Worm (Caenorhabditis elegans) whole organism, L1 larva: ENCODE data around the gene srlf-32.

Source experiments
- C04F5.9 ChIP-seq: sonication (generic microtip); optimal IDR thresholded peaks from 2 replicates; lab custom pipeline; 2016; ENCODE audit warnings: missing genetic modification characterization, missing compliant biosample characterization
- F16B12.6 ChIP-seq: fragments of 150-350 bp; optimal IDR thresholded peaks from 2 replicates; lab custom pipeline; 2014; ENCODE audit warnings: missing biosample characterization, missing genetic modification characterization
- aly-2 ChIP-seq: fragments of 150-350 bp; optimal IDR thresholded peaks from 2 replicates; lab custom pipeline; 2014; ENCODE audit warnings: missing biosample characterization, missing genetic modification characterization
- blmp-1 ChIP-seq: fragments of 150-350 bp; optimal IDR thresholded peaks from 2 replicates; lab custom pipeline; 2014; ENCODE audit warnings: missing biosample characterization, missing genetic modification characterization
- ceh-63 ChIP-seq: fragments of 200-800 bp; sonication (Bioruptor generic); optimal IDR thresholded peaks from 2 replicates; lab custom pipeline; 2018; ENCODE audit warnings: mild to moderate bottlenecking, missing genetic modification characterization, missing compliant biosample characterization
- ceh-8 ChIP-seq: fragments of 200-800 bp; sonication (Bioruptor generic); optimal IDR thresholded peaks from 2 replicates; lab custom pipeline; 2018; ENCODE audit warnings: mild to moderate bottlenecking, missing genetic modification characterization, moderate library complexity, missing compliant biosample characterization
- ceh-82 ChIP-seq, 3 experiments: fragments of 150-350 bp in 1 of 3; sonication (generic microtip) in 2 of 3; optimal IDR thresholded peaks; 2 replicates each; lab custom pipeline; 2014 to 2017; ENCODE audit warnings: missing biosample characterization in 3 of 3, missing genetic modification characterization in 3 of 3
- ceh-90 ChIP-seq: sonication (generic microtip); optimal IDR thresholded peaks from 2 replicates; lab custom pipeline; 2016; ENCODE audit warnings: missing genetic modification characterization, missing compliant biosample characterization
- ces-1 ChIP-seq: fragments of 150-350 bp; optimal IDR thresholded peaks from 2 replicates; lab custom pipeline; 2014; ENCODE audit warnings: missing biosample characterization, missing genetic modification reagents, missing genetic modification characterization
- dpl-1 ChIP-seq, 3 experiments: fragments of 150-350 bp in 2 of 3; sonication (generic microtip) in 1 of 3; optimal IDR thresholded peaks; 2 replicates each; lab custom pipeline; 2014 to 2017; ENCODE audit warnings: missing biosample characterization in 3 of 3, missing genetic modification characterization in 3 of 3, missing genetic modification reagents in 3 of 3
- egl-13 ChIP-seq: sonication (generic microtip); optimal IDR thresholded peaks from 2 replicates; lab custom pipeline; 2016; ENCODE audit warnings: missing genotype, missing genetic modification reagents, missing genetic modification characterization, missing compliant biosample characterization
- elt-2 ChIP-seq: sonication (generic microtip); optimal IDR thresholded peaks from 2 replicates; lab custom pipeline; 2016; ENCODE audit warnings: missing genetic modification characterization, mild to moderate bottlenecking, inconsistent platforms, missing compliant biosample characterization, missing genetic modification reagents
- elt-3 ChIP-seq, 6 experiments: fragments of 150-350 bp in 1 of 6; sonication (generic microtip); optimal IDR thresholded peaks; 2 replicates each; lab custom pipeline; 2017 to 2018; ENCODE audit warnings: missing biosample characterization in 6 of 6, missing genetic modification characterization in 6 of 6, inconsistent platforms in 1 of 6
- fkh-10 ChIP-seq: sonication (generic microtip); optimal IDR thresholded peaks from 2 replicates; lab custom pipeline; 2017; ENCODE audit warnings: missing biosample characterization, missing genetic modification reagents, missing genetic modification characterization
- fkh-8 ChIP-seq: sonication (generic microtip); optimal IDR thresholded peaks from 2 replicates; lab custom pipeline; 2016; ENCODE audit warnings: mild to moderate bottlenecking, missing genetic modification characterization, missing compliant biosample characterization
- grh-1 ChIP-seq: fragments of 200-800 bp; sonication (Bioruptor generic); IDR thresholded peaks from 2 replicates; pipeline ENCODE4 v1.3.6; 2022; ENCODE audit warnings: missing genetic modification reagents, missing genetic modification characterization, missing compliant biosample characterization
- hlh-4 ChIP-seq: sonication (generic microtip); optimal IDR thresholded peaks from 2 replicates; lab custom pipeline; 2016; ENCODE audit warnings: mild to moderate bottlenecking, missing genetic modification characterization, missing compliant biosample characterization
- hpl-2 ChIP-seq: fragments of 150-350 bp; optimal IDR thresholded peaks from 2 replicates; lab custom pipeline; 2014; ENCODE audit warnings: missing biosample characterization, missing genetic modification reagents, missing genetic modification characterization
- isw-1 ChIP-seq: fragments of 200-800 bp; sonication (Bioruptor generic); IDR thresholded peaks from 2 replicates; pipeline ENCODE4 v1.3.6; 2022; ENCODE audit warnings: missing genetic modification characterization, missing compliant biosample characterization
- jun-1 ChIP-seq: fragments of 150-350 bp; optimal IDR thresholded peaks from 2 replicates; lab custom pipeline; 2014; ENCODE audit warnings: missing biosample characterization, missing genetic modification reagents, missing genetic modification characterization
- lin-13 ChIP-seq: fragments of 150-350 bp; optimal IDR thresholded peaks from 2 replicates; lab custom pipeline; 2014; ENCODE audit warnings: missing biosample characterization, missing genetic modification reagents, missing genetic modification characterization
- lin-14 ChIP-seq: fragments of 200-800 bp; sonication (Bioruptor generic); optimal IDR thresholded peaks from 2 replicates; lab custom pipeline; 2018; ENCODE audit warnings: mild to moderate bottlenecking, missing genetic modification characterization, moderate library complexity, missing compliant biosample characterization
- lin-15B ChIP-seq: fragments of 150-350 bp; sonication (generic microtip); optimal IDR thresholded peaks from 3 replicates; lab custom pipeline; 2014; ENCODE audit warnings: missing biosample characterization, missing genetic modification characterization
- lin-35 ChIP-seq, 2 experiments: fragments of 150-350 bp; optimal IDR thresholded peaks; 2 replicates each; lab custom pipeline; 2014; ENCODE audit warnings: missing biosample characterization in 2 of 2, missing genetic modification characterization in 2 of 2, missing genetic modification reagents in 2 of 2
- lin-39 ChIP-seq: fragments of 150-350 bp; optimal IDR thresholded peaks from 2 replicates; lab custom pipeline; 2014; ENCODE audit warnings: missing biosample characterization, missing genetic modification reagents, missing genetic modification characterization
- lir-3 ChIP-seq: sonication (generic microtip); optimal IDR thresholded peaks from 2 replicates; lab custom pipeline; 2016; ENCODE audit warnings: mild to moderate bottlenecking, missing genetic modification characterization, moderate library complexity, missing compliant biosample characterization; ENCODE audit not compliant: poor library complexity
- mef-2 ChIP-seq: fragments of 150-350 bp; optimal IDR thresholded peaks from 2 replicates; lab custom pipeline; 2014; ENCODE audit warnings: missing biosample characterization, missing genetic modification characterization
- nhr-11 ChIP-seq: fragments of 150-350 bp; optimal IDR thresholded peaks from 2 replicates; lab custom pipeline; 2014; ENCODE audit warnings: missing biosample characterization, missing genetic modification characterization
- nhr-12 ChIP-seq: sonication (generic microtip); optimal IDR thresholded peaks from 2 replicates; lab custom pipeline; 2017; ENCODE audit warnings: missing biosample characterization, missing genetic modification characterization
- nhr-19 ChIP-seq: fragments of 200-800 bp; sonication (Bioruptor generic); conservative IDR thresholded peaks from 2 replicates; pipeline ENCODE4 v1.3.6; 2022; ENCODE audit warnings: missing genetic modification characterization, missing compliant biosample characterization
- nhr-28 ChIP-seq: fragments of 150-350 bp; optimal IDR thresholded peaks from 2 replicates; lab custom pipeline; 2014; ENCODE audit warnings: missing biosample characterization, missing genetic modification characterization
- nhr-47 ChIP-seq: sonication (generic microtip); optimal IDR thresholded peaks from 2 replicates; lab custom pipeline; 2016; ENCODE audit warnings: mild to moderate bottlenecking, missing genetic modification characterization, moderate library complexity, missing compliant biosample characterization
- nhr-84 ChIP-seq: sonication (generic microtip); optimal IDR thresholded peaks from 2 replicates; lab custom pipeline; 2017; ENCODE audit warnings: missing biosample characterization, missing genetic modification characterization
- nhr-85 ChIP-seq: sonication (generic microtip); peaks from one replicate; lab custom pipeline; 2016; ENCODE audit warnings: missing genetic modification characterization, inconsistent platforms, missing compliant biosample characterization
- nhr-90 ChIP-seq: sonication (generic microtip); optimal IDR thresholded peaks from 2 replicates; lab custom pipeline; 2016; ENCODE audit warnings: mild to moderate bottlenecking, missing genetic modification characterization, missing compliant biosample characterization; ENCODE audit not compliant: poor library complexity
- pag-3 ChIP-seq: sonication (generic microtip); optimal IDR thresholded peaks from 2 replicates; lab custom pipeline; 2017; ENCODE audit warnings: missing genetic modification characterization, mild to moderate bottlenecking, missing compliant biosample characterization, antibody characterized with exemption, borderline replicate concordance; ENCODE audit not compliant: insufficient read depth
- skn-1 ChIP-seq: fragments of 150-350 bp; optimal IDR thresholded peaks from 2 replicates; lab custom pipeline; 2014; ENCODE audit warnings: missing biosample characterization, missing genetic modification characterization
- snu-23 ChIP-seq: sonication (generic microtip); optimal IDR thresholded peaks from 2 replicates; lab custom pipeline; 2016; ENCODE audit warnings: missing genetic modification characterization, missing compliant biosample characterization
- swsn-7 ChIP-seq: sonication (generic microtip); optimal IDR thresholded peaks from 2 replicates; lab custom pipeline; 2016; ENCODE audit warnings: missing genetic modification characterization, missing compliant biosample characterization
- tbx-2 ChIP-seq: sonication (generic microtip); optimal IDR thresholded peaks from 2 replicates; lab custom pipeline; 2016; ENCODE audit warnings: missing genetic modification characterization, missing compliant biosample characterization
- tlp-1 ChIP-seq: fragments of 150-350 bp; optimal IDR thresholded peaks from 2 replicates; lab custom pipeline; 2014; ENCODE audit warnings: missing biosample characterization, missing genetic modification characterization
- unc-130 ChIP-seq: fragments of 150-350 bp; optimal IDR thresholded peaks from 2 replicates; lab custom pipeline; 2017; ENCODE audit warnings: missing biosample characterization, missing genetic modification characterization, inconsistent platforms
- unc-62 ChIP-seq: fragments of 150-350 bp; optimal IDR thresholded peaks from 2 replicates; lab custom pipeline; 2014; ENCODE audit warnings: missing biosample characterization, missing genetic modification reagents, missing genetic modification characterization
- unc-86 ChIP-seq: sonication (generic microtip); optimal IDR thresholded peaks from 2 replicates; lab custom pipeline; 2016; ENCODE audit warnings: missing genetic modification characterization, missing compliant biosample characterization
- zag-1 ChIP-seq: fragments of 150-350 bp; optimal IDR thresholded peaks from 2 replicates; lab custom pipeline; 2014; ENCODE audit warnings: missing biosample characterization, missing genetic modification characterization
- zip-4 ChIP-seq: fragments of 200-800 bp; sonication (Bioruptor generic); optimal IDR thresholded peaks from 2 replicates; lab custom pipeline; 2018; ENCODE audit warnings: mild to moderate bottlenecking, missing genetic modification characterization, moderate library complexity, missing compliant biosample characterization

srlf-32 gene

DNA sequence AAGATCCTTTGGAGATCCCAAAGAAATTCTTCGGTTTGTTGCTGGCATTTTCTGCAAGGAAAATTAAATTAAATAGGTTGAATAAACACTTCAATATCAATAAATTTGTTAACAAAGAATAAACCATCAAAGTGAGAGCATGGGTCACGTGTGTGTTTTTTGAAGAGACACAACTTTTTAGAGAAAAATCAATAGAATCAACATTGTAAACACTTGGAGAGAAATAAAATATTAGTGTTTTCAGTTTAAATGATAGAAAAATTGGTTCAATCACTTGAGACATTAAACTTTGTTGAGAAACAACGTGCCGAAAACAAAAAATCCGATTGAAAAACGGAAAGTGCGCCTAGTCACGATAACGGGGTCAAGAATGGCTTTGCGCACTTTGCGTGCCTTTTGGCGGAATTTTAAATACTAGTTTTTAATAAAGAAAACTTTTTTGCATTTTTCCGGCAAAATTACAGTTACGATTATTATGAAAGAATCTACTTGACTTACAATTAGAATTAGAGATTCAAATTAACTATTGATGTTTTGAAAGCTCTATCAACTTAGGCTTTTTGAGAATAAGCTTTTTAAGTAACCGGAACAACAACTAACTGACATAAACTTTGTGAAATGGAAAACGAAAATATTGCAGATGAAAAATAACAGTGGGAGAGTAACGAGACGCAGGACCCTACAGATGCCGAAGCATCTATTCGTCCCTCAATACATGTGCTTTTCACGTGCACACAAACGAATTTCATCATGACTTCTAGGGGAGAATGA lies 35.8 kb downstream of the srlf-32 start, which contains the start of gene ZK829.7 (continued):
- TF ChIP-seq nhr-47 (tag; lab: Kevin White, UChicago) (peak; percentile 90), dpl-1 (GFP tag; optimal IDR thresholded peaks at IDR 0.05; lab: Kevin White, UChicago) (peak; percentile 93 to 96 (median 94)), blmp-1 (tag; lab: Kevin White, UChicago) (peak; percentile 70), hpl-2 (GFP tag; lab: Kevin White, UChicago) (no peak), ceh-82 (tag; optimal IDR thresholded peaks at IDR 0.05; lab: Kevin White, UChicago) (peak; percentile 65 to 75 (median 70)), nhr-11 (tag; lab: Kevin White, UChicago) (peak; percentile 51), egl-13 (tag; lab: Kevin White, UChicago) (peak; percentile 47), C04F5.9 (tag; lab: Kevin White, UChicago) (peak; percentile 56), F16B12.6 (tag; lab: Kevin White, UChicago) (peak; percentile 12), snu-23 (peak; percentile 80), swsn-7 (tag; lab: Kevin White, UChicago) (peak; percentile 81), aly-2 (tag; lab: Kevin White, UChicago) (no peak), lin-35 (GFP tag; optimal IDR thresholded peaks at IDR 0.05; lab: Kevin White, UChicago) (peak; percentile 92 to 96), zip-4 (peak; percentile 45), ceh-90 (tag; lab: Kevin White, UChicago) (peak; percentile 18), ceh-63 (GFP tag; lab: Kevin White, UChicago) (no peak), pag-3 (no peak), skn-1 (peak; percentile 17), ces-1 (GFP tag; lab: Kevin White, UChicago) (no peak), lin-13 (GFP tag; lab: Kevin White, UChicago) (peak; percentile 62), fkh-10 (GFP tag; lab: Kevin White, UChicago) (peak; percentile 43), hlh-4 (tag; lab: Kevin White, UChicago) (no peak), mef-2 (no peak), unc-130 (tag; lab: Kevin White, UChicago) (peak; percentile 68), nhr-85 (tag; lab: Kevin White, UChicago) (peak; percentile 95), lir-3 (tag; lab: Kevin White, UChicago) (peak; percentile 24), nhr-28 (tag; lab: Kevin White, UChicago) (no peak), fkh-8 (tag; lab: Kevin White, UChicago) (peak; percentile 67), tlp-1 (tag; lab: Kevin White, UChicago) (no peak), lin-39 (tag; lab: Kevin White, UChicago) (peak; percentile 66), nhr-19 (GFP tag; lab: Robert Waterston, UW) (peak; percentile 83), jun-1 (tag; lab: Kevin White, UChicago) (peak; percentile 61), grh-1 (GFP tag; lab: Robert Waterston, UW) (peak; percentile 83), zag-1 (tag; lab: Kevin White, UChicago) (no peak), lin-14 (GFP tag; lab: Kevin White, UChicago) (peak; percentile 81), ceh-8 (GFP tag; lab: Kevin White, UChicago) (peak; percentile 43), isw-1 (peak; percentile 79), unc-86 (tag; lab: Kevin White, UChicago) (peak; percentile 75), lin-15B (tag; lab: Kevin White, UChicago) (peak; percentile 36), nhr-84 (tag; lab: Kevin White, UChicago) (no peak), nhr-12 (tag; lab: Kevin White, UChicago) (no peak), nhr-90 (tag; lab: Kevin White, UChicago) (peak; percentile 88), elt-2 (tag; lab: Kevin White, UChicago) (peak; percentile 76), unc-62 (GFP tag; lab: Kevin White, UChicago) (no peak), elt-3 (tag; optimal IDR thresholded peaks at IDR 0.05; lab: Kevin White, UChicago) (peak in 3 of 6 experiments; percentile 8 to 61 (median 42)), tbx-2 (tag; lab: Kevin White, UChicago) (peak; percentile 83)
